Worm (Caenorhabditis elegans) whole organism, mixed stage, embryonic: Measurements from ENCODE around the gene C25D7.16.

ENCODE experiments used
- M03D4.4 ChIP-seq: sonication (generic microtip); optimal IDR thresholded peaks from 2 replicates; lab custom pipeline; 2017; ENCODE audit warnings: mild to moderate bottlenecking, missing genetic modification characterization, missing compliant biosample characterization
- bed-3 ChIP-seq: fragments of 200-800 bp; sonication (Bioruptor generic); optimal IDR thresholded peaks from 3 replicates; lab custom pipeline; 2018; ENCODE audit warnings: mild to moderate bottlenecking, missing genetic modification characterization, moderate library complexity, missing compliant biosample characterization
- blmp-1 ChIP-seq: fragments of 150-350 bp; optimal IDR thresholded peaks from 2 replicates; lab custom pipeline; 2014; ENCODE audit warnings: missing biosample characterization, missing genetic modification characterization
- ceh-39 ChIP-seq: fragments of 150-350 bp; optimal IDR thresholded peaks from 2 replicates; lab custom pipeline; 2014; ENCODE audit warnings: missing biosample characterization, missing genetic modification characterization
- ceh-43 ChIP-seq: fragments of 200-800 bp; sonication (Bioruptor generic); optimal IDR thresholded peaks from 2 replicates; lab custom pipeline; 2018; ENCODE audit warnings: mild to moderate bottlenecking, missing genetic modification characterization, moderate library complexity, missing compliant biosample characterization
- ceh-83 ChIP-seq: fragments of 200-800 bp; sonication (Bioruptor generic); optimal IDR thresholded peaks from 2 replicates; lab custom pipeline; 2018; ENCODE audit warnings: mild to moderate bottlenecking, missing genetic modification characterization, missing compliant biosample characterization
- ces-1 ChIP-seq: fragments of 150-350 bp; optimal IDR thresholded peaks from 2 replicates; lab custom pipeline; 2014; ENCODE audit warnings: missing biosample characterization, missing genetic modification reagents, missing genetic modification characterization
- cnd-1 ChIP-seq: fragments of 200-800 bp; sonication (Bioruptor generic); optimal IDR thresholded peaks from 2 replicates; lab custom pipeline; 2018; ENCODE audit warnings: mild to moderate bottlenecking, missing genetic modification characterization, missing compliant biosample characterization
- drap-1 ChIP-seq: fragments of 200-800 bp; sonication (Bioruptor generic); optimal IDR thresholded peaks from 3 replicates; lab custom pipeline; 2018; ENCODE audit warnings: mild to moderate bottlenecking, missing genetic modification characterization, missing compliant biosample characterization
- elt-1 ChIP-seq: sonication (generic microtip); optimal IDR thresholded peaks from 2 replicates; lab custom pipeline; 2017; ENCODE audit warnings: missing genetic modification characterization, mild to moderate bottlenecking, missing compliant biosample characterization, antibody characterized with exemption, moderate library complexity, borderline replicate concordance; ENCODE audit not compliant: insufficient read depth
- flh-1 ChIP-seq: fragments of 200-800 bp; sonication (Bioruptor generic); optimal IDR thresholded peaks from 2 replicates; lab custom pipeline; 2018; ENCODE audit warnings: mild to moderate bottlenecking, missing genetic modification characterization, moderate library complexity, missing compliant biosample characterization
- ham-2 ChIP-seq: fragments of 200-800 bp; sonication (Bioruptor generic); optimal IDR thresholded peaks from 2 replicates; lab custom pipeline; 2018; ENCODE audit warnings: mild to moderate bottlenecking, missing genetic modification characterization, missing compliant biosample characterization
- hlh-1 ChIP-seq: fragments of 150-350 bp; optimal IDR thresholded peaks from 2 replicates; lab custom pipeline; 2014; ENCODE audit warnings: missing biosample characterization, missing genetic modification reagents, missing genetic modification characterization
- lin-13 ChIP-seq: fragments of 150-350 bp; optimal IDR thresholded peaks from 2 replicates; lab custom pipeline; 2014; ENCODE audit warnings: missing biosample characterization, missing genetic modification characterization
- lin-32 ChIP-seq: fragments of 200-800 bp; sonication (Bioruptor generic); optimal IDR thresholded peaks from 2 replicates; lab custom pipeline; 2018; ENCODE audit warnings: mild to moderate bottlenecking, missing genetic modification characterization, missing compliant biosample characterization
- lsy-2 ChIP-seq: fragments of 150-350 bp; optimal IDR thresholded peaks from 2 replicates; lab custom pipeline; 2014; ENCODE audit warnings: missing biosample characterization, missing genetic modification characterization
- mab-5 ChIP-seq: fragments of 150-350 bp; optimal IDR thresholded peaks from 2 replicates; lab custom pipeline; 2014; ENCODE audit warnings: missing biosample characterization, missing genetic modification characterization
- mep-1 ChIP-seq: fragments of 150-350 bp; optimal IDR thresholded peaks from 2 replicates; lab custom pipeline; 2017; ENCODE audit warnings: missing biosample characterization, missing genetic modification reagents, missing genetic modification characterization, inconsistent platforms
- mls-2 ChIP-seq: sonication (generic microtip); optimal IDR thresholded peaks from 2 replicates; lab custom pipeline; 2016; ENCODE audit warnings: mild to moderate bottlenecking, missing genetic modification characterization, moderate library complexity, missing compliant biosample characterization
- nhr-12 ChIP-seq: fragments of 150-350 bp; optimal IDR thresholded peaks from 2 replicates; lab custom pipeline; 2014; ENCODE audit warnings: missing biosample characterization, missing genetic modification characterization
- nhr-2 ChIP-seq: fragments of 150-350 bp; optimal IDR thresholded peaks from 2 replicates; lab custom pipeline; 2014; ENCODE audit warnings: missing biosample characterization, missing genetic modification characterization
- nhr-237 ChIP-seq: fragments of 150-350 bp; optimal IDR thresholded peaks from 2 replicates; lab custom pipeline; 2014; ENCODE audit warnings: missing biosample characterization, missing genetic modification characterization
- nhr-28 ChIP-seq: fragments of 150-350 bp; optimal IDR thresholded peaks from 2 replicates; lab custom pipeline; 2014; ENCODE audit warnings: missing biosample characterization, missing genetic modification characterization
- nhr-76 ChIP-seq: sonication (generic microtip); optimal IDR thresholded peaks from 2 replicates; lab custom pipeline; 2017; ENCODE audit warnings: missing biosample characterization, missing genetic modification characterization
- pha-4 ChIP-seq: fragments of 150-350 bp; optimal IDR thresholded peaks from 2 replicates; lab custom pipeline; 2018; ENCODE audit warnings: missing biosample characterization, missing genetic modification reagents, missing genetic modification characterization
- sem-2 ChIP-seq: fragments of 200-800 bp; sonication (Bioruptor generic); optimal IDR thresholded peaks from 2 replicates; lab custom pipeline; 2018; ENCODE audit warnings: mild to moderate bottlenecking, missing genetic modification characterization, missing compliant biosample characterization
- snpc-4 ChIP-seq: fragments of 150-350 bp; optimal IDR thresholded peaks from 2 replicates; lab custom pipeline; 2014; ENCODE audit warnings: missing biosample characterization, missing genetic modification characterization
- sptf-1 ChIP-seq: sonication (generic microtip); optimal IDR thresholded peaks from 2 replicates; lab custom pipeline; 2017; ENCODE audit warnings: mild to moderate bottlenecking, missing genetic modification characterization, moderate library complexity, missing compliant biosample characterization
- tbx-8 ChIP-seq: fragments of 200-800 bp; sonication (Bioruptor generic); optimal IDR thresholded peaks from 2 replicates; lab custom pipeline; 2018; ENCODE audit warnings: mild to moderate bottlenecking, missing genetic modification characterization, moderate library complexity, missing compliant biosample characterization
- unc-120 ChIP-seq: sonication (generic microtip); optimal IDR thresholded peaks from 2 replicates; lab custom pipeline; 2017; ENCODE audit warnings: missing genetic modification characterization, missing compliant biosample characterization; ENCODE audit not compliant: poor library complexity, severe bottlenecking
- unc-39 ChIP-seq: fragments of 150-350 bp; optimal IDR thresholded peaks from 2 replicates; lab custom pipeline; 2014; ENCODE audit warnings: missing biosample characterization, missing genetic modification characterization
- unc-62 ChIP-seq: fragments of 150-350 bp; optimal IDR thresholded peaks from 2 replicates; lab custom pipeline; 2014; ENCODE audit warnings: missing biosample characterization, missing genetic modification reagents, missing genetic modification characterization
- zip-8 ChIP-seq: fragments of 150-350 bp; optimal IDR thresholded peaks from 2 replicates; lab custom pipeline; 2014; ENCODE audit warnings: missing biosample characterization, missing genetic modification characterization
- ztf-11 ChIP-seq: fragments of 150-350 bp; optimal IDR thresholded peaks from 2 replicates; lab custom pipeline; 2014; ENCODE audit warnings: missing biosample characterization, missing genetic modification characterization

C25D7.16 gene

DNA sequence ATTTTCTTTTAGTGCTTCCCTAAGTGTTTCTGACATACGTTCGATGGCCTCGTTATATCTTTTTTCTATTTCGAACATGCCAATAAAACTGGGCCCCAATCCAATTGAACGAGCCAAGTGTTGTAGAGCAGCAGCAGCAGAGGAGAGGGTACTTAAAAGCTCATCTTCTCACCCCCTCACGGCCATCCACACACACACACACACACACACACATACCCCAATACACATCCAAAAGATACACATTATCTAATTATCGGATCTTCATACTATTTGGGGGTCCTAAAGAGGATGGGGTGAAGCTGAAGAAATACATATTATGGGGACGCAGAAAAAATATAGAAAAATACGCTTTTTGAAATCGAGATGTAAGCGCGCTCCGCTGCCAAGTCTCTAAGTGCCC lies 16.8 kb downstream of the C25D7.16 start:
- no peak for TF ChIP-seq nhr-28 (tag; lab: Kevin White, UChicago)
- TF ChIP-seq sptf-1 (tag; lab: Kevin White, UChicago) = no peak
- no peak for TF ChIP-seq mls-2 (tag; lab: Kevin White, UChicago)
- no peak for TF ChIP-seq M03D4.4 (tag; lab: Kevin White, UChicago)
- peak; percentile 36 for TF ChIP-seq elt-1 (tag; lab: Kevin White, UChicago)
- no peak for TF ChIP-seq sem-2 (GFP tag; lab: Kevin White, UChicago)
- TF ChIP-seq lin-32 (GFP tag; lab: Kevin White, UChicago) = no peak
- TF ChIP-seq ham-2 = no peak
- TF ChIP-seq drap-1 (GFP tag; lab: Kevin White, UChicago) = peak; percentile 70
- TF ChIP-seq zip-8 (tag; lab: Kevin White, UChicago) = no peak
- TF ChIP-seq mep-1 (tag; lab: Kevin White, UChicago) = no peak
- no peak for TF ChIP-seq nhr-76 (tag; lab: Kevin White, UChicago)
- no peak for TF ChIP-seq unc-62 (GFP tag; lab: Kevin White, UChicago)
- no peak for TF ChIP-seq unc-39 (tag; lab: Kevin White, UChicago)
- TF ChIP-seq ces-1 (GFP tag; lab: Kevin White, UChicago) = peak; percentile 95
- TF ChIP-seq nhr-2 (tag; lab: Kevin White, UChicago) = no peak
- TF ChIP-seq ceh-39 = no peak
- TF ChIP-seq bed-3 (GFP tag; lab: Kevin White, UChicago) = no peak
- TF ChIP-seq pha-4 (tag; lab: Kevin White, UChicago) = no peak

DNA sequence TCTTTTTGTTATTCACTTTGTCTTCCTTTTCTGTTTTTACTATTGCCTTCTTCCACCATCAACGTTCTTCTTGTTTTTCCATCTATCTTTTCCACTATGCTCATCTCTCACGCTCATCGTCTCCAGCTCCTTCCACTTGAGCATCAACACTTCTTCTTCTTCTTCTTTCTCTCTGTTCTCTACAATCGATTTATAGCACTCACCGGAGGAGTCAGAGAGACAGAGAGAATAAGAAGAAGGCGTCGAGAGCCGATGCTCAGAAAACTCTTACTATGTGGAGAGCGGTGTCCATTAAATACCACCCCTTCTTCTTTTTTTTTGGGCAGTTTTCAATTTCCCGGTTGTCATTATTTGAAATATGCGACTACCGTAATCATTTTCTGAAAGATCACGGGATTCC lies 18.9 kb downstream of the C25D7.16 start:
- TF ChIP-seq nhr-12 (tag; lab: Kevin White, UChicago) (no peak), zip-8 (tag; lab: Kevin White, UChicago) (no peak), unc-62 (GFP tag; lab: Kevin White, UChicago) (no peak), lin-13 (tag; lab: Kevin White, UChicago) (no peak), mep-1 (tag; lab: Kevin White, UChicago) (no peak), ces-1 (GFP tag; lab: Kevin White, UChicago) (peak; percentile 60), bed-3 (GFP tag; lab: Kevin White, UChicago) (no peak), ham-2 (no peak)
- TF ChIP-seq, all 35 proteins: peak for 1

DNA sequence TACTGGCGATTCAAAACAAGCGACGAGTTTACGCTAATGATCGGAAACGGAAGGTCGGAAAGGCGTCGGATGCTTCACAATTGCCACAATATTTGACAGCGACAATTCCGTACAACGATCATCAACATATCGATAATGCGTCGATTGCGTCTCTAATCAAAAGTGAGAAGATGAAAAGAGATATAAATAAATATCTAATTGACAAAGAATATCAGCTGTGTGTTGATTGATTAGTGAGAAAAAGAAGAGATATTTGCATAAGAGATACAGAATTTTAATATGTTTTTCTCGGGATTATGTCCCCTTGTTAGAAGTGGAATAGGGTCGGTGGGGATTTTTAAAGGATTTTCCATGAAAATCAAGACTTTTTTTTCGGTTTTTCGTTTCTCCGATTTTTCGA lies 22.6 kb downstream of the C25D7.16 start:
- TF ChIP-seq unc-120 (peak; percentile 19), nhr-76 (tag; lab: Kevin White, UChicago) (no peak), ces-1 (GFP tag; lab: Kevin White, UChicago) (no peak), mab-5 (tag; lab: Kevin White, UChicago) (peak; percentile 16), unc-62 (GFP tag; lab: Kevin White, UChicago) (peak; percentile 82), mls-2 (tag; lab: Kevin White, UChicago) (no peak)

DNA sequence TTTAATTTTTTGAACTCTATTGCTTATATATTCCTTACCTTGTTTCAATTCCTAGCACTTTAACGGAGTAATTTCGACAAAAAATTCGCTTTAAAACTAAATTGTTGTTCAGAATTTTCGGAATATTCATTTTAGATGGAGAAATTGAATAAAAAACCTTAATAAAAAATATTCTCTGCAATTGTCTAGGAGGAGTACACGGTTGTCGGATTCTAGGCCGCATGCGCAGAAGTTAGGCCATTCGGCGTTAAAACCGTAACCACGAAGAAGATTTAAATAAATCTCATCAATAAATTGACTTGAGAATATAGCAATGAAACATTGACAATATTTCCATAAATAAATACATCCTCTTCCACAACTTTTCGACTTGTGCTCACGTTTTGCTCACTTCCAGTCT lies 26.3 kb downstream of the C25D7.16 start, which contains the start of the genes C01G10.10 and C01G10.9:
Gene C01G10.10 (minus strand): TSS at position 151 of the 400 bp plus-strand sequence.
Gene C01G10.9 (plus strand): TSS at position 240 of the 400 bp plus-strand sequence.
- TF ChIP-seq pha-4 (tag; lab: Kevin White, UChicago) (no peak), lsy-2 (tag; lab: Kevin White, UChicago) (peak; percentile 41), flh-1 (GFP tag; lab: Kevin White, UChicago) (no peak), unc-62 (GFP tag; lab: Kevin White, UChicago) (no peak), ces-1 (GFP tag; lab: Kevin White, UChicago) (peak; percentile 8), sem-2 (GFP tag; lab: Kevin White, UChicago) (no peak), ceh-83 (no peak), elt-1 (tag; lab: Kevin White, UChicago) (no peak), lin-32 (GFP tag; lab: Kevin White, UChicago) (no peak), tbx-8 (no peak), M03D4.4 (tag; lab: Kevin White, UChicago) (no peak), snpc-4 (tag; lab: Kevin White, UChicago) (no peak), blmp-1 (tag; lab: Kevin White, UChicago) (no peak), unc-120 (no peak), cnd-1 (tag; lab: Kevin White, UChicago) (peak; percentile 3), sptf-1 (tag; lab: Kevin White, UChicago) (no peak), unc-39 (tag; lab: Kevin White, UChicago) (no peak), nhr-12 (tag; lab: Kevin White, UChicago) (no peak), mls-2 (tag; lab: Kevin White, UChicago) (no peak), drap-1 (GFP tag; lab: Kevin White, UChicago) (peak; percentile 37), ceh-43 (no peak), hlh-1 (tag; lab: Kevin White, UChicago) (no peak), nhr-2 (tag; lab: Kevin White, UChicago) (no peak), ztf-11 (tag; lab: Kevin White, UChicago) (no peak), ceh-39 (no peak), lin-13 (tag; lab: Kevin White, UChicago) (no peak), ham-2 (no peak), zip-8 (tag; lab: Kevin White, UChicago) (no peak), nhr-237 (no peak)
